Worm (Caenorhabditis elegans) whole organism, L3 larva: ENCODE data around the gene srw-38.

Experiments used
- R02D3.7 ChIP-seq: fragments of 150-350 bp; optimal IDR thresholded peaks from 2 replicates; lab custom pipeline; 2014; ENCODE audit warnings: missing biosample characterization, missing genetic modification characterization
- ZK546.5 ChIP-seq: sonication (generic microtip); optimal IDR thresholded peaks from 2 replicates; lab custom pipeline; 2017; ENCODE audit warnings: missing biosample characterization, missing genetic modification characterization
- lin-39 ChIP-seq: fragments of 150-350 bp; optimal IDR thresholded peaks from 2 replicates; lab custom pipeline; 2018; ENCODE audit warnings: missing biosample characterization, missing genetic modification reagents, missing genetic modification characterization
- nhr-25 ChIP-seq: sonication (generic microtip); optimal IDR thresholded peaks from 2 replicates; lab custom pipeline; 2017; ENCODE audit warnings: missing biosample characterization, missing genetic modification characterization
- nhr-28 ChIP-seq: fragments of 150-350 bp; optimal IDR thresholded peaks from 2 replicates; lab custom pipeline; 2014; ENCODE audit warnings: missing biosample characterization, missing genetic modification characterization
- skn-1 ChIP-seq: fragments of 150-350 bp; optimal IDR thresholded peaks from 2 replicates; lab custom pipeline; 2014; ENCODE audit warnings: missing biosample characterization, missing genetic modification characterization

DNA sequence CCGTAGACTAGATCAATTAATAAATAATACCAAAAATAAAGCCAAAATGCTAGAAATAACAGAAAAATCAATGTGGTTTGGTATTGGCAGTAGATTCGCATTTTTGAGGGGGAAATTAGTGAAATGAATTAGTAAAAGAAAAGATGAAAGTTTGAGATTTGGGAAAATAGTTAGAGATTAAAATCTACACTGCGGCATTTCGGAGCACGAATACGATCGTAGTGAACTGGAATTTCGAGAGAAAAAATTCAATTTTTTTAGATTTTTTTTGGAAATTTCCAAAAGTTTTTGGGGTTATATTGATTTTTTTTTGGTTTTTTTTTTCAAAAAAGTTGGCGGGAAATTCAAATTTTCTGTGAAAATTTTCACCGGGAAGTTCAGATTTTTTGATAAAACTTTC lies 31.6 kb downstream of the srw-38 start, which contains the start of gene Y116F11B.9:
- TF ChIP-seq R02D3.7: no peak
- TF ChIP-seq nhr-25 (tag; lab: Kevin White, UChicago): no peak
- no peak for TF ChIP-seq ZK546.5 (tag; lab: Kevin White, UChicago)
- TF ChIP-seq nhr-28 (tag; lab: Kevin White, UChicago): no peak
- no peak for TF ChIP-seq skn-1 (tag; lab: Kevin White, UChicago)
- TF ChIP-seq lin-39 (tag; lab: Kevin White, UChicago): no peak
